Worm (Caenorhabditis elegans) whole organism, L3 larva: ENCODE data around the gene ints-5.

ENCODE experiments used
- ceh-9 ChIP-seq: sonication (generic microtip); optimal IDR thresholded peaks from 2 replicates; lab custom pipeline; 2018; ENCODE audit warnings: missing biosample characterization, missing genetic modification characterization
- fkh-10 ChIP-seq: sonication (generic microtip); optimal IDR thresholded peaks from 2 replicates; lab custom pipeline; 2017; ENCODE audit warnings: missing biosample characterization, missing genetic modification reagents, missing genetic modification characterization
- pha-4 ChIP-seq: fragments of 150-350 bp; optimal IDR thresholded peaks from 2 replicates; lab custom pipeline; 2014; ENCODE audit warnings: missing biosample characterization, missing genetic modification reagents, missing genetic modification characterization
- zag-1 ChIP-seq: fragments of 150-350 bp; optimal IDR thresholded peaks from 2 replicates; lab custom pipeline; 2014; ENCODE audit warnings: missing biosample characterization, missing genetic modification characterization

DNA sequence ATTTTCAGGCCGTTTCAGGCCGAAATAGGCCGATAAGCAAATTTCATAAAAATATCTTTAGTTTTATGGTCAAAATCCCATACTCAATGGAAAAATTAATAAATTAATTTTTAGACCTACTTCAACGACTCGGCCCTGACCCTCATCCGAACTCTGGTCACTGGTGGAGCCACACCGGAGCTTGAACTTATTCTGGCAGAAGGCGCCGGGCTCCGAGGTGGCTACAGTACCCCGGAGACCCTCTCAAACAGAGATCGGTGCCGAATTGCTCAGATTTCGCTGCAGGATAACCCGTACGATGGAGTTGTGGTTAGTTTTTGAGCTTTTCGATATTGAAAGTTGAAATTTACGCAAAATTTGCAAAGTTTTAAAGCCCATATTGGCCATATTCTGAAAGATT is 27.0 kb upstream of the ints-5 start:
- TF ChIP-seq zag-1 (tag; lab: Kevin White, UChicago): no peak
- TF ChIP-seq ceh-9 (tag; lab: Kevin White, UChicago): no peak
- no peak for TF ChIP-seq fkh-10 (GFP tag; lab: Kevin White, UChicago)
- TF ChIP-seq pha-4: no peak
